Worm (Caenorhabditis elegans) whole organism, L1 larva: ENCODE results near the gene chpf-2.

Experiments used
- C04F5.9 ChIP-seq: sonication (generic microtip); optimal IDR thresholded peaks from 2 replicates; lab custom pipeline; 2016; ENCODE audit warnings: missing genetic modification characterization, missing compliant biosample characterization
- C34B4.2 ChIP-seq: sonication (generic microtip); optimal IDR thresholded peaks from 2 replicates; lab custom pipeline; 2017; ENCODE audit warnings: mild to moderate bottlenecking, missing genetic modification characterization, missing compliant biosample characterization
- F16B12.6 ChIP-seq: fragments of 150-350 bp; optimal IDR thresholded peaks from 2 replicates; lab custom pipeline; 2014; ENCODE audit warnings: missing biosample characterization, missing genetic modification characterization
- aha-1 ChIP-seq: fragments of 150-350 bp; optimal IDR thresholded peaks from 2 replicates; lab custom pipeline; 2014; ENCODE audit warnings: missing biosample characterization, missing genetic modification characterization
- ama-1 ChIP-seq: fragments of 150-350 bp; optimal IDR thresholded peaks from 2 replicates; lab custom pipeline; 2014
- blmp-1 ChIP-seq: fragments of 150-350 bp; optimal IDR thresholded peaks from 2 replicates; lab custom pipeline; 2014; ENCODE audit warnings: missing biosample characterization, missing genetic modification characterization
- ceh-90 ChIP-seq: sonication (generic microtip); optimal IDR thresholded peaks from 2 replicates; lab custom pipeline; 2016; ENCODE audit warnings: missing genetic modification characterization, missing compliant biosample characterization
- ces-1 ChIP-seq: fragments of 150-350 bp; optimal IDR thresholded peaks from 2 replicates; lab custom pipeline; 2014; ENCODE audit warnings: missing biosample characterization, missing genetic modification reagents, missing genetic modification characterization
- dpl-1 ChIP-seq, 3 experiments: fragments of 150-350 bp in 2 of 3; sonication (generic microtip) in 1 of 3; optimal IDR thresholded peaks; 2 replicates each; lab custom pipeline; 2014 to 2017; ENCODE audit warnings: missing biosample characterization in 3 of 3, missing genetic modification characterization in 3 of 3, missing genetic modification reagents in 3 of 3
- dsc-1 ChIP-seq: sonication (generic microtip); optimal IDR thresholded peaks from 2 replicates; lab custom pipeline; 2016; ENCODE audit warnings: mild to moderate bottlenecking, missing genetic modification characterization, missing compliant biosample characterization
- efl-1 ChIP-seq, 4 experiments: fragments of 150-350 bp; optimal IDR thresholded peaks in 3 of 4; peaks in 1 of 4; 1 replicate in 1 of 4; 2 replicates in 3 of 4; lab custom pipeline; 2014; ENCODE audit warnings: missing biosample characterization in 2 of 4, missing genetic modification characterization in 2 of 4, missing genetic modification reagents in 2 of 4
- elt-2 ChIP-seq: sonication (generic microtip); optimal IDR thresholded peaks from 2 replicates; lab custom pipeline; 2016; ENCODE audit warnings: missing genetic modification characterization, mild to moderate bottlenecking, inconsistent platforms, missing compliant biosample characterization, missing genetic modification reagents
- elt-3 ChIP-seq, 6 experiments: fragments of 150-350 bp in 1 of 6; sonication (generic microtip); optimal IDR thresholded peaks; 2 replicates each; lab custom pipeline; 2017 to 2018; ENCODE audit warnings: missing biosample characterization in 6 of 6, missing genetic modification characterization in 6 of 6, inconsistent platforms in 1 of 6
- fkh-4 ChIP-seq: sonication (generic microtip); optimal IDR thresholded peaks from 2 replicates; lab custom pipeline; 2016; ENCODE audit warnings: missing compliant biosample characterization, missing genetic modification characterization, borderline replicate concordance
- hlh-4 ChIP-seq: sonication (generic microtip); optimal IDR thresholded peaks from 2 replicates; lab custom pipeline; 2016; ENCODE audit warnings: mild to moderate bottlenecking, missing genetic modification characterization, missing compliant biosample characterization
- irx-1 ChIP-seq: sonication (generic microtip); optimal IDR thresholded peaks from 2 replicates; lab custom pipeline; 2016; ENCODE audit warnings: missing genetic modification characterization, missing compliant biosample characterization
- jun-1 ChIP-seq: fragments of 150-350 bp; optimal IDR thresholded peaks from 2 replicates; lab custom pipeline; 2014; ENCODE audit warnings: missing biosample characterization, missing genetic modification reagents, missing genetic modification characterization
- lin-35 ChIP-seq, 2 experiments: fragments of 150-350 bp; optimal IDR thresholded peaks; 2 replicates each; lab custom pipeline; 2014; ENCODE audit warnings: missing biosample characterization in 2 of 2, missing genetic modification characterization in 2 of 2, missing genetic modification reagents in 2 of 2
- lsy-2 ChIP-seq, 2 experiments: fragments of 150-350 bp; optimal IDR thresholded peaks; 2 replicates each; lab custom pipeline; 2014; ENCODE audit warnings: missing biosample characterization in 2 of 2, missing genetic modification characterization in 2 of 2
- mdl-1 ChIP-seq, 2 experiments: fragments of 150-350 bp; optimal IDR thresholded peaks; 2 replicates each; lab custom pipeline; 2014 to 2017; ENCODE audit warnings: missing biosample characterization in 2 of 2, missing genetic modification characterization in 2 of 2, inconsistent platforms in 1 of 2
- mep-1 ChIP-seq: fragments of 150-350 bp; optimal IDR thresholded peaks from 2 replicates; lab custom pipeline; 2014; ENCODE audit warnings: missing biosample characterization, missing genetic modification characterization
- nhr-11 ChIP-seq: fragments of 150-350 bp; optimal IDR thresholded peaks from 2 replicates; lab custom pipeline; 2014; ENCODE audit warnings: missing biosample characterization, missing genetic modification characterization
- nhr-19 ChIP-seq: fragments of 200-800 bp; sonication (Bioruptor generic); conservative IDR thresholded peaks from 2 replicates; pipeline ENCODE4 v1.3.6; 2022; ENCODE audit warnings: missing genetic modification characterization, missing compliant biosample characterization
- nhr-71 ChIP-seq: sonication (generic microtip); optimal IDR thresholded peaks from 2 replicates; lab custom pipeline; 2016; ENCODE audit warnings: mild to moderate bottlenecking, missing genetic modification characterization, moderate library complexity, missing compliant biosample characterization
- pag-3 ChIP-seq: sonication (generic microtip); optimal IDR thresholded peaks from 2 replicates; lab custom pipeline; 2017; ENCODE audit warnings: missing genetic modification characterization, mild to moderate bottlenecking, missing compliant biosample characterization, antibody characterized with exemption, borderline replicate concordance; ENCODE audit not compliant: insufficient read depth
- rnt-1 ChIP-seq: sonication (generic microtip); optimal IDR thresholded peaks from 2 replicates; lab custom pipeline; 2016; ENCODE audit warnings: mild to moderate bottlenecking, missing genetic modification characterization, moderate library complexity, missing compliant biosample characterization
- skn-1 ChIP-seq: fragments of 150-350 bp; optimal IDR thresholded peaks from 2 replicates; lab custom pipeline; 2014; ENCODE audit warnings: missing biosample characterization, missing genetic modification characterization
- snu-23 ChIP-seq: sonication (generic microtip); optimal IDR thresholded peaks from 2 replicates; lab custom pipeline; 2016; ENCODE audit warnings: missing genetic modification characterization, missing compliant biosample characterization
- tlp-1 ChIP-seq: fragments of 150-350 bp; optimal IDR thresholded peaks from 2 replicates; lab custom pipeline; 2014; ENCODE audit warnings: missing biosample characterization, missing genetic modification characterization
- unc-130 ChIP-seq: fragments of 150-350 bp; optimal IDR thresholded peaks from 2 replicates; lab custom pipeline; 2017; ENCODE audit warnings: missing biosample characterization, missing genetic modification characterization, inconsistent platforms
- unc-62 ChIP-seq: fragments of 150-350 bp; optimal IDR thresholded peaks from 2 replicates; lab custom pipeline; 2014; ENCODE audit warnings: missing biosample characterization, missing genetic modification reagents, missing genetic modification characterization
- zip-4 ChIP-seq: fragments of 200-800 bp; sonication (Bioruptor generic); optimal IDR thresholded peaks from 2 replicates; lab custom pipeline; 2018; ENCODE audit warnings: mild to moderate bottlenecking, missing genetic modification characterization, moderate library complexity, missing compliant biosample characterization

The chpf-2 gene

DNA sequence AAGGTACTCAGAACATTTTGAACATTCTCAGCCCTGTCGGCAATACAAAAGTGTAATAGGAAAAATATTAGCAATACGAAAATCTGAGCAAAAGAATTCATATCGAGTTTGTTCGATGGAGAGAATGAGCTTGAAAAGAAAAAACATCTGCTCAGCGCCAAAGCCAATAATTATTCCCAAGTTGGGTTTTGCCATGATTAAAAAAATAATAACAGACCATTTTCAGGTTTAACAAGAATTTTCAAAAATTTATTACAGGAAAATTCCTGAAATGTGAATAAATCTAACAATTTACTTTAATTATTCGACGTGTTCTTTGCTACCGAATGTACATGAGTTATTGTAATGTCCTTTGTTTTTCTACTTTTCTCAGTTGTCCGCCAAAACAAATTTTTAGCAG is 6.8 kb downstream of the chpf-2 start, which contains the start of gene irld-38:
TSS of gene irld-38 (minus strand) at position 101 of the 400 bp plus-strand sequence.
- no peak for TF ChIP-seq skn-1 (tag; lab: Kevin White, UChicago)
- TF ChIP-seq pag-3: no peak
- TF ChIP-seq aha-1 (tag; lab: Kevin White, UChicago): no peak
- no peak for TF ChIP-seq ceh-90 (tag; lab: Kevin White, UChicago)
- no peak for TF ChIP-seq dpl-1 (GFP tag; optimal IDR thresholded peaks at IDR 0.05; lab: Kevin White, UChicago)
- no peak for TF ChIP-seq nhr-11 (tag; lab: Kevin White, UChicago)
- no peak for TF ChIP-seq ama-1 (lab: Kevin White, UChicago)
- no peak for TF ChIP-seq nhr-71 (tag; lab: Kevin White, UChicago)
- TF ChIP-seq fkh-4: no peak
- TF ChIP-seq ces-1 (GFP tag; lab: Kevin White, UChicago): no peak
- TF ChIP-seq snu-23 (GFP tag; lab: Kevin White, UChicago): no peak
- no peak for TF ChIP-seq efl-1 (optimal IDR thresholded peaks at IDR 0.05; lab: Kevin White, UChicago)
- TF ChIP-seq efl-1 (GFP tag; optimal IDR thresholded peaks at IDR 0.05 in 1 of 2; lab: Kevin White, UChicago): no peak
- TF ChIP-seq lsy-2 (tag; optimal IDR thresholded peaks at IDR 0.05; lab: Kevin White, UChicago): no peak
- no peak for TF ChIP-seq elt-3 (tag; optimal IDR thresholded peaks at IDR 0.05; lab: Kevin White, UChicago)
- no peak for TF ChIP-seq lin-35 (GFP tag; optimal IDR thresholded peaks at IDR 0.05; lab: Kevin White, UChicago)
- TF ChIP-seq dsc-1 (tag; lab: Kevin White, UChicago): no peak
- TF ChIP-seq unc-130 (tag; lab: Kevin White, UChicago): no peak
- TF ChIP-seq rnt-1 (tag; lab: Kevin White, UChicago): no peak
- TF ChIP-seq elt-2: no peak
- no peak for TF ChIP-seq zip-4 (GFP tag; lab: Kevin White, UChicago)

DNA sequence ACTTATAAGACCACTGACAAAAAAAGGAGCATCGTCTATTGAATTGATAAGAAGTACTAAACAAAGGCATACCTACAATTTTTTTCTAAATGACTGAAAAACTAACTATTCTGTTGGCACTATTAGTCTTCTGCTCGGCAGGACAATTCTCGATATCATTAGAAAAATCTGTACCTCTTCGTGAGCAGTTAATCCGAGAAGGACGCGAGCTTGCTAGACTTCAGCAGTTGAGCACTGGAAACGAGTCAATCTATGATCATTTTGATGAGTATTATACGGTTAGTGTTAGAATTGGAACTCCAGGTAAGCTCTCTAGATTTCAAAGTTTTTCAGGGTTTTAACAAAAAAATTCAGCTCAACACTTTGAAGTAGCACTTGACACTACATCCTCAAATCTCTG is 11.0 kb downstream of the chpf-2 start, which contains the start of gene asp-7:
TSS of gene asp-7 (plus strand) at position 81 of the 400 bp plus-strand sequence.
- TF ChIP-seq efl-1 (optimal IDR thresholded peaks at IDR 0.05; lab: Kevin White, UChicago) (no peak), efl-1 (GFP tag; optimal IDR thresholded peaks at IDR 0.05 in 1 of 2; lab: Kevin White, UChicago) (peak in 1 of 2 experiments; percentile 80), mep-1 (tag; lab: Kevin White, UChicago) (no peak)

DNA sequence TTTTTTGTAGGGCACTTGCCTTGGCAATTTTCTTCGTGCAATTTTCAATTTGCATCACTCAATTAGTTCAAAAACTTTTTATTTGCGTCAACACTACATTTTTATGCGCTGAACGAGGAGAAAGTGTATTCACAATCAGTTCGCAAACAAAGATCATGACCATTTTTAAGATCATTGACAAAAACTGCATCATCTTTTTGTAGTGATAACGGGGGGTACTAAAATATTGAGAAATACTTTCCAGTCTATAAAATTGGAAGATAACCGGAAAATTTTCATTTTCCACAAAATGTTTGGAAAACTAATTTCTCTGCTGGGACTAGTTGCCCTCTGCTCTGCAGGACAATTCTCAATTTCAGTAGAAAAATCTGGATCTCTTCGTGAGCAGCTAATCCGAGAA is 14.9 kb downstream of the chpf-2 start, which contains the start of gene asp-8:
TSS of gene asp-8 (plus strand) at position 276 of the 400 bp plus-strand sequence.
- TF ChIP-seq unc-130 (tag; lab: Kevin White, UChicago) (no peak), dsc-1 (tag; lab: Kevin White, UChicago) (no peak), blmp-1 (tag; lab: Kevin White, UChicago) (no peak), elt-2 (peak; percentile 60)
- TF ChIP-seq, all 84 proteins: peak for 1

DNA sequence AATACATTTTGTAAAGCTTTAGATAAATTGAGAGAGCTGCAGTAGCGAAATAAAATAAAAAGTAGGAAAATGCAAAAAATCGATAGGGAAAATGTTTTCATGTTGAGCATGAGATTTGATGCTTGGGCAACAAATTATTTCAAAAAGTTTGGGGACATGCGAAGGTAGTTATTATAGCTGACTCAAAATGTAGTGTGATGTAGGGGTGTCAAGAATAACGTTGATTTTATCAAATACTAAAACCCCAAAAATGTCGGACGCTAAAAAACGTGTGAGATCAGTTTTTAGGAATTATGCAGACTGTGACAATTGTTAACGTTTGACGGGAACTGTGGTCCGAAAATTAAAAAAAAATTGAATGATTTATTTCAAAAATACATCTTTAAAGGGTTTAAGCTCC is 17.9 kb downstream of the chpf-2 start, which contains the start of gene irld-12:
TSS of gene irld-12 (minus strand) at position 101 of the 400 bp plus-strand sequence.
- TF ChIP-seq F16B12.6 (tag; lab: Kevin White, UChicago): no peak
- TF ChIP-seq dpl-1 (GFP tag; optimal IDR thresholded peaks at IDR 0.05; lab: Kevin White, UChicago): no peak
- TF ChIP-seq C34B4.2: no peak
- TF ChIP-seq mdl-1 (tag; optimal IDR thresholded peaks at IDR 0.05; lab: Kevin White, UChicago): no peak

DNA sequence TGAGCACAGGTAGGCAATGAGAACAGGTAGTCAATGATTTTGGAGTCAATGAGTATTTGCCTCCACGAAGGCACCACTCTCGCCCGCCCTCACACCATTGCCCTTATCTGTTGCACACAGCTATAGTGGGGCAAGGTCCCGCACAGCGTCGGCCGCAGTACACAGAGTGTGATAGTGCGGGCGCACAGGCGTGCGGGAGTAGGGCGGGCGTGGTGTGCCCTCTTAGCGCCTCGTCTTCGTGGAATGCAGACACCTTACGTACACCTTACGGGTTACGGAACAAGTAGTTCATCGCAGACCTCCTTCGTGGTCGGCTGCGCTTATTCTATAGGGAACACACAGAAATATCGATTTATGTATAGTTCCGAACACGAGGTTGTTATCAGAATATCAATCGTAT is 21.3 kb downstream of the chpf-2 start:
- TF ChIP-seq jun-1 (tag; lab: Kevin White, UChicago) (no peak), hlh-4 (no peak), irx-1 (tag; lab: Kevin White, UChicago) (no peak), F16B12.6 (tag; lab: Kevin White, UChicago) (no peak), tlp-1 (tag; lab: Kevin White, UChicago) (no peak), nhr-19 (GFP tag; lab: Robert Waterston, UW) (no peak), elt-2 (no peak), unc-62 (GFP tag; lab: Kevin White, UChicago) (no peak), C04F5.9 (tag; lab: Kevin White, UChicago) (no peak)
